Worm (Caenorhabditis elegans): ENCODE data around the gene C31C9.6.

C31C9.6 gene

DNA sequence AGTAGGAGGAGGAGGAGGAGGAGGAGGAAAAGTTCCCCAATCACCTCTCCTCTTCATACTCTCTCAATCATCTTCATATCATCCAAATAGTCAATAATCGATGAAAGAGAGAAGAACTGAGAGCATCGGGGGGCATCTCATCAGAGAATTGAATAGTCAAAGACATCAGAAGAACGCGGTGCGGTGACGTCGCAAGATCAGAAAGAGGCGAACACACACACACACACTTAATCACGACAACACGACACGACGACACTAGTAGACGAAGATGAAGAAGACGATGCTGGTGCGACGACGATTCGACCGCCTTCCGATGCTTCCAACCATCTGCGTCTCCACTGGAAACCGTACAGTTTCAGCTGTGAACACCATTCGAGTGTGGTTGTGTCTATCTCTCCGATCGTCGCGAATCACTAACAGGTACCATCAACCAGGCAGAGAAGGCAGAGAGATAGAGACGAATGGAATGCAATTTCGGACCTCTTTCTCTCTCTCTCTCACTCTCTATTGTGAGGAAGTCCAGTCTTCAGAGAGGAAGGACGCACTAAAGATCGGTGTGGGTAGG, 16.7 kb upstream of the C31C9.6 start:
- TF ChIP-seq cog-1 (tag; optimal IDR thresholded peaks at IDR 0.05) (no peak), ztf-23 (GFP tag; IDR thresholded peaks at IDR 0.05) (no peak)

DNA sequence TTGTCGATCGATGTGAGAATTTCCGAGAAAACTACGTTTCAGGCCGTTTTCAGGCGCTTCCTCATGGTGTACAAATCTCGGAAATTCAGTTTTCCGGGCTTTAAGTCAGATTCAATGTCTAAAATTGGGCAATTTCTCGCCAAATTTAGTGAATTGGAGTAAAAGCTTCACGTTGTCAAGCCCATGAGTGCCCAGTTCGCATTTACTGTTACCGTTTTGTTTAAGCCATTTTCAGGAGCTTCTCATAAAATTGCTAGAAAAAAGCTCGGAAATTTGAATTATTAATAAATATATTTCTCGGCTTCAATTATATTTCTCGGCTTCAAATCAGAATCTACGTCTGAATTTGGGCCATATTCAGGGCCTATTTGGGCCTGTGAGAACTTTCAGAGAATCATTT, 16.0 kb upstream of the C31C9.6 start:
- TF ChIP-seq flt-1 (GFP tag; IDR thresholded peaks at IDR 0.05) (no peak), ref-1 (GFP tag; conservative IDR thresholded peaks at IDR 0.05) (no peak), cog-1 (tag; optimal IDR thresholded peaks at IDR 0.05) (no peak), klf-2 (GFP tag; conservative IDR thresholded peaks at IDR 0.05) (no peak), ztf-23 (GFP tag; IDR thresholded peaks at IDR 0.05) (no peak), T22C8.4 (GFP tag; IDR thresholded peaks at IDR 0.05) (no peak), tab-1 (GFP tag; IDR thresholded peaks at IDR 0.05) (no peak)

- TF ChIP-seq T22C8.4 (GFP tag; IDR thresholded peaks at IDR 0.05) = no peak
- no peak for TF ChIP-seq flt-1 (GFP tag; IDR thresholded peaks at IDR 0.05)
- no peak for TF ChIP-seq tab-1 (GFP tag; IDR thresholded peaks at IDR 0.05)
- TF ChIP-seq ztf-23 (GFP tag; IDR thresholded peaks at IDR 0.05) = no peak
- TF ChIP-seq ztf-29 (GFP tag; IDR thresholded peaks at IDR 0.05) = no peak
- TF ChIP-seq cog-1 (tag; optimal IDR thresholded peaks at IDR 0.05) = no peak
- TF ChIP-seq klf-2 (GFP tag; conservative IDR thresholded peaks at IDR 0.05) = no peak
- no peak for TF ChIP-seq med-1 (GFP tag; optimal IDR thresholded peaks at IDR 0.05; ENCODE audit: insufficient read depth)
- TF ChIP-seq ref-1 (GFP tag; conservative IDR thresholded peaks at IDR 0.05) = no peak
Measured at ce11 chrII:13675212-13675611, 13.3 kb upstream of the C31C9.6 start.

DNA sequence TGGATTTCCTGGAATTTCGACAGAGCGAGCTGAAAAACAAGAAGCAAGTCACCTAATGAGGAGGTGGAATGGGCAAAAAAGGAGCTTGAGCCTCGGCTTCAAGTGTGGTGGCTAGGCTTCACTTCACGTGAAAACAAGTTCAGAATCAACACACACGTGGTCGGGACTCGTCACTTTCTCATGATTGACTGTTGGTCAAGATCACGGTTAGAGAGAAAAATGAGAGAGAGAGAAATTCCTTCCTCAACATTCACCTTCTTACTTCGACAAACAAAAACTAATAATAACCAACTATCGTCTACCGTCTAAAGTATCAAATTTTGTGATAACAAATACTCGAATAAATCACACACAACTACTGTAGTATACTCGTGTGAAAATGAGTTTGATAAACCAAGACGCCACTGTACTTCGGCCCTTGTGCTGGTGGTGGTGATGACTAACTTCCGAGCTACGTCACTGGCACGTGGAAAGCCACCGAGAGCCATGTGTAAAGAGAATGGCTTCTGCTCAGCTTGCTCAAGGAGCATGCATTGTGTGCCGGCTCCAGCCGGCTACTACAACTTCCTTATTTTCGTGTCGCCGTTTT, 11.8 kb upstream of the C31C9.6 start:
- TF ChIP-seq tab-1 (GFP tag; IDR thresholded peaks at IDR 0.05) = no peak
- TF ChIP-seq T22C8.4 (GFP tag; IDR thresholded peaks at IDR 0.05) = no peak
- TF ChIP-seq klf-2 (GFP tag; conservative IDR thresholded peaks at IDR 0.05) = no peak

ce11 chrII:13672057-13672456, 10.2 kb upstream of the C31C9.6 start:
- TF ChIP-seq med-1 (GFP tag; optimal IDR thresholded peaks at IDR 0.05; ENCODE audit: insufficient read depth) (no peak), cog-1 (tag; optimal IDR thresholded peaks at IDR 0.05) (no peak), ztf-23 (GFP tag; IDR thresholded peaks at IDR 0.05) (no peak), tab-1 (GFP tag; IDR thresholded peaks at IDR 0.05) (no peak), T22C8.4 (GFP tag; IDR thresholded peaks at IDR 0.05) (no peak), ref-1 (GFP tag; conservative IDR thresholded peaks at IDR 0.05) (no peak), flt-1 (GFP tag; IDR thresholded peaks at IDR 0.05) (no peak), ztf-29 (GFP tag; IDR thresholded peaks at IDR 0.05) (no peak), klf-2 (GFP tag; conservative IDR thresholded peaks at IDR 0.05) (no peak)

ce11 chrII:13670707-13671295, 8.9 kb upstream of the C31C9.6 start:
- TF ChIP-seq ztf-29 (GFP tag; IDR thresholded peaks at IDR 0.05) (no peak), tab-1 (GFP tag; IDR thresholded peaks at IDR 0.05) (no peak), ref-1 (GFP tag; conservative IDR thresholded peaks at IDR 0.05) (no peak), klf-2 (GFP tag; conservative IDR thresholded peaks at IDR 0.05) (no peak), med-1 (GFP tag; optimal IDR thresholded peaks at IDR 0.05; ENCODE audit: insufficient read depth) (no peak)

ce11 chrII:13668844-13669441, 7.1 kb upstream of the C31C9.6 start, which contains the start of gene C31C9.7:
C31C9.7 (plus strand) TSS chrII:13669104.
- TF ChIP-seq T22C8.4 (GFP tag; IDR thresholded peaks at IDR 0.05) = no peak
- TF ChIP-seq med-1 (GFP tag; optimal IDR thresholded peaks at IDR 0.05; ENCODE audit: insufficient read depth) = no peak
- TF ChIP-seq ztf-29 (GFP tag; IDR thresholded peaks at IDR 0.05) = no peak
- no peak for TF ChIP-seq klf-2 (GFP tag; conservative IDR thresholded peaks at IDR 0.05)
- TF ChIP-seq ref-1 (GFP tag; conservative IDR thresholded peaks at IDR 0.05) = no peak
- TF ChIP-seq cog-1 (tag; optimal IDR thresholded peaks at IDR 0.05) = no peak
- no peak for TF ChIP-seq ztf-23 (GFP tag; IDR thresholded peaks at IDR 0.05)
- no peak; the same call in 1 of the 2 replicates for TF ChIP-seq tab-1 (GFP tag; IDR thresholded peaks at IDR 0.05)
- TF ChIP-seq flt-1 (GFP tag; IDR thresholded peaks at IDR 0.05) = no peak

DNA sequence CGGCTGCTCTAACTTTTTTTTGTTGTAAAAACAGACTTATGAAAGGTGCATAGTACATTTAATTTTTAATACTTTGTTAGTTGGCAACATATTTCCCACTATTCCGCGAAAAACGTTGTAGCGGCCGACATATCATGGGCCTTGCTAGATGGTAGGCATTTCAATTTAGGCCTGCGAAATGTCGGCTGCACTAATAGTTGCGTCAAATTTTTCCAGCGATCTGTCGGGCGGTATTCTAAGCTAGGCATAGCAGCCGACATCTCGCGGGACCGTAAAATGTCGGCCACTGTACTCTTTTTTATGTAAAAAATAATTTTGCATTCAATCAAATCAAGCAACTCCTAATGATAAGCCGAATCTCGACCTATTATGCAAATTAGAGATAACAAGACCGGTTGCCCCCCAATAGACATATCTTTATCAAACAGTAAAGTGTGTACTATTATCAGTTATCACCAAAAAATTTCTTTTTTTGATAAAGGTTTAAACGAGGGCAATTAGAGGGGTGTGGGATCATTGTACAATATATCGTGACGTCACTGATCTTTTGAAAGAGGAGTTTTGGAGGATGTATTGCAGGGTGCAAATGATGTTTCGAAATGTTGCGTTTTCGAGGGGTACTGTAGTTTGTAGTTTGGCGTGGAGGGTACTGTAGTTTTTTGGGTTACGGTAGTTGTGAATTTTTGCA, 3.2 kb upstream of the C31C9.6 start:
- TF ChIP-seq T22C8.4 (GFP tag; IDR thresholded peaks at IDR 0.05) = no peak
- no peak for TF ChIP-seq tab-1 (GFP tag; IDR thresholded peaks at IDR 0.05)
- no peak for TF ChIP-seq klf-2 (GFP tag; conservative IDR thresholded peaks at IDR 0.05)
- no peak for TF ChIP-seq cog-1 (tag; optimal IDR thresholded peaks at IDR 0.05)
- TF ChIP-seq flt-1 (GFP tag; IDR thresholded peaks at IDR 0.05) = no peak
- no peak for TF ChIP-seq ref-1 (GFP tag; conservative IDR thresholded peaks at IDR 0.05)
- no peak for TF ChIP-seq ztf-29 (GFP tag; IDR thresholded peaks at IDR 0.05)
- no peak for TF ChIP-seq med-1 (GFP tag; optimal IDR thresholded peaks at IDR 0.05; ENCODE audit: insufficient read depth)
- TF ChIP-seq ztf-23 (GFP tag; IDR thresholded peaks at IDR 0.05) = no peak

ce11 chrII:13664416-13664815, 2.5 kb upstream of the C31C9.6 start:
- TF ChIP-seq cog-1 (tag; optimal IDR thresholded peaks at IDR 0.05) = no peak
- no peak for TF ChIP-seq T22C8.4 (GFP tag; IDR thresholded peaks at IDR 0.05)
- TF ChIP-seq ref-1 (GFP tag; conservative IDR thresholded peaks at IDR 0.05) = no peak
- TF ChIP-seq ztf-23 (GFP tag; IDR thresholded peaks at IDR 0.05) = no peak
- TF ChIP-seq ztf-29 (GFP tag; IDR thresholded peaks at IDR 0.05) = no peak
- TF ChIP-seq klf-2 (GFP tag; conservative IDR thresholded peaks at IDR 0.05) = no peak
- TF ChIP-seq flt-1 (GFP tag; IDR thresholded peaks at IDR 0.05) = no peak
- no peak for TF ChIP-seq tab-1 (GFP tag; IDR thresholded peaks at IDR 0.05)
- TF ChIP-seq med-1 (GFP tag; optimal IDR thresholded peaks at IDR 0.05; ENCODE audit: insufficient read depth) = no peak
